Worm (Caenorhabditis elegans): Measurements from ENCODE around the gene R166.3.

- no peak for TF ChIP-seq ham-2 (GFP tag; optimal IDR thresholded peaks at IDR 0.05)
- TF ChIP-seq nhr-28 (tag; optimal IDR thresholded peaks at IDR 0.05) = no peak
- no peak for TF ChIP-seq nhr-2 (tag; optimal IDR thresholded peaks at IDR 0.05)
- TF ChIP-seq tbx-8 (GFP tag; optimal IDR thresholded peaks at IDR 0.05) = no peak
These were observed 27.3 kb upstream of the R166.3 start for ce11 chrII:10566458-10566857.
